Fruit fly (Drosophila melanogaster) whole organism, embryonic: ENCODE data around the gene CG14269.
A peak's percentile ranks its signal among the peaks of the same experiment; 100 is the strongest.

ENCODE experiments used
- Bdp1 ChIP-seq: fragments of 200-800 bp; sonication (Bioruptor generic); optimal IDR thresholded peaks from 3 replicates; lab custom pipeline; 2016; ENCODE audit warnings: missing biosample characterization, missing genetic modification characterization
- CG18011 ChIP-seq: fragments of 200-800 bp; sonication (Bioruptor generic); optimal IDR thresholded peaks from 2 replicates; lab custom pipeline; 2017; ENCODE audit warnings: missing biosample characterization, missing genetic modification characterization, mild to moderate bottlenecking, moderate library complexity, missing genotype
- CG2199 ChIP-seq: fragments of 200-800 bp; sonication (Bioruptor generic); IDR thresholded peaks from 3 replicates; pipeline ENCODE4 v1.3.6; 2022; ENCODE audit warnings: missing biosample characterization, missing genetic modification characterization
- CG2202 ChIP-seq: fragments of 200-800 bp; sonication (Bioruptor generic); optimal IDR thresholded peaks from 2 replicates; lab custom pipeline; 2018; ENCODE audit warnings: missing biosample characterization, mild to moderate bottlenecking, missing genetic modification characterization
- CG31441 ChIP-seq: fragments of 200-800 bp; sonication (Bioruptor generic); IDR thresholded peaks from 2 replicates; pipeline ENCODE4 v1.3.6; 2022; ENCODE audit warnings: missing biosample characterization, missing genetic modification characterization
- CG34224 ChIP-seq: fragments of 200-800 bp; sonication (Bioruptor generic); IDR thresholded peaks from 3 replicates; pipeline ENCODE4 v1.3.6; 2022; ENCODE audit warnings: missing biosample characterization, missing genetic modification characterization; ENCODE audit not compliant: partially characterized antibody
- CG6765 ChIP-seq: fragments of 200-800 bp; sonication (Bioruptor generic); optimal IDR thresholded peaks from 3 replicates; lab custom pipeline; 2017; ENCODE audit warnings: missing biosample characterization, mild to moderate bottlenecking, missing genetic modification characterization
- CG7372 ChIP-seq: fragments of 200-800 bp; sonication (Bioruptor generic); IDR thresholded peaks from 2 replicates; pipeline ENCODE4 v1.3.6; 2022; ENCODE audit warnings: missing biosample characterization, missing genetic modification characterization
- CG7963 ChIP-seq: fragments of 200-800 bp; sonication (Bioruptor generic); IDR thresholded peaks from 3 replicates; pipeline ENCODE4 v1.3.6; 2022; ENCODE audit warnings: missing biosample characterization, missing genetic modification characterization; ENCODE audit not compliant: partially characterized antibody
- CG8281 ChIP-seq: fragments of 200-800 bp; sonication (Bioruptor generic); optimal IDR thresholded peaks from 2 replicates; lab custom pipeline; 2018; ENCODE audit warnings: missing biosample characterization, mild to moderate bottlenecking, missing genetic modification characterization, moderate library complexity
- CG8290 ChIP-seq, 3 experiments: fragments of 200-800 bp; sonication (Bioruptor generic); optimal IDR thresholded peaks; 2 replicates each; lab custom pipeline; 2016 to 2019; ENCODE audit warnings: missing biosample characterization in 3 of 3, missing genetic modification characterization in 3 of 3, mild to moderate bottlenecking in 2 of 3, moderate library complexity in 1 of 3
- CG8359 ChIP-seq: fragments of 200-800 bp; sonication (Bioruptor generic); optimal IDR thresholded peaks from 2 replicates; lab custom pipeline; 2017; ENCODE audit warnings: missing biosample characterization, mild to moderate bottlenecking, missing genetic modification characterization, borderline replicate concordance
- CHES-1-like ChIP-seq: fragments of 200-800 bp; sonication (Bioruptor generic); optimal IDR thresholded peaks from 2 replicates; lab custom pipeline; 2016; ENCODE audit warnings: missing biosample characterization, missing genetic modification characterization
- CkIIα-i1 ChIP-seq: fragments of 200-800 bp; sonication (Bioruptor generic); IDR thresholded peaks from 2 replicates; pipeline ENCODE4 v1.3.6; 2022; ENCODE audit warnings: missing biosample characterization, missing genetic modification characterization
- D19A ChIP-seq: fragments of 200-800 bp; optimal IDR thresholded peaks from 3 replicates; lab custom pipeline; 2019; ENCODE audit warnings: missing biosample characterization, mild to moderate bottlenecking, missing genetic modification characterization, moderate library complexity
- D19B ChIP-seq: fragments of 200-800 bp; sonication (Bioruptor generic); optimal IDR thresholded peaks from 2 replicates; lab custom pipeline; 2017; ENCODE audit warnings: missing biosample characterization, mild to moderate bottlenecking, missing genetic modification characterization
- Ets65A ChIP-seq: fragments of 200-800 bp; sonication (Bioruptor generic); peaks from one replicate; lab custom pipeline; 2016; ENCODE audit warnings: missing biosample characterization, missing genetic modification characterization
- Gug ChIP-seq: fragments of 200-800 bp; sonication (Bioruptor generic); IDR thresholded peaks from 4 replicates; pipeline ENCODE4 v1.3.6; 2022; ENCODE audit warnings: missing biosample characterization, missing genetic modification characterization
- Rfx ChIP-seq: fragments of 200-800 bp; sonication (Bioruptor generic); IDR thresholded peaks from 2 replicates; pipeline ENCODE4 v1.3.6; 2022; ENCODE audit warnings: missing biosample characterization, missing genetic modification characterization
- Trl ChIP-seq, 3 experiments: fragments of >200 bp in 2 of 3; fragments of 200-800 bp in 1 of 3; sonication (Bioruptor generic) in 1 of 3; optimal IDR thresholded peaks; 2 replicates in 1 of 3; 3 replicates in 2 of 3; lab custom pipeline; 2016 to 2017; ENCODE audit warnings: missing biosample characterization in 1 of 3, missing genetic modification characterization in 1 of 3
- YL-1 ChIP-seq: fragments of 200-800 bp; sonication (Bioruptor generic); optimal IDR thresholded peaks from 3 replicates; lab custom pipeline; 2017; ENCODE audit warnings: missing biosample characterization, mild to moderate bottlenecking, missing genetic modification characterization
- abd-A ChIP-seq: fragments of 200-800 bp; sonication (Bioruptor generic); optimal IDR thresholded peaks from 3 replicates; lab custom pipeline; 2019; ENCODE audit warnings: missing biosample characterization, mild to moderate bottlenecking, missing genetic modification characterization, moderate library complexity
- aop ChIP-seq: fragments of 200-800 bp; sonication (Bioruptor generic); IDR thresholded peaks from 2 replicates; pipeline ENCODE4 v1.3.6; 2022; ENCODE audit warnings: missing biosample characterization, missing genetic modification characterization
- ash1 ChIP-seq: fragments of 200-800 bp; sonication (Bioruptor generic); optimal IDR thresholded peaks from 2 replicates; lab custom pipeline; 2018; ENCODE audit warnings: missing biosample characterization, mild to moderate bottlenecking, missing genetic modification characterization
- cas ChIP-seq: fragments of 200-800 bp; sonication (Bioruptor generic); IDR thresholded peaks from 2 replicates; pipeline ENCODE4 v1.3.6; 2022; ENCODE audit warnings: missing biosample characterization, missing genetic modification characterization
- croc ChIP-seq: fragments of 200-800 bp; sonication (Bioruptor generic); conservative IDR thresholded peaks from 3 replicates; pipeline ENCODE4 v1.3.6; 2022; ENCODE audit warnings: missing biosample characterization, missing genetic modification characterization
- esg ChIP-seq: fragments of 200-800 bp; sonication (Bioruptor generic); conservative IDR thresholded peaks from 2 replicates; pipeline ENCODE4 v1.3.6; 2022; ENCODE audit warnings: missing biosample characterization, missing genetic modification characterization
- gem ChIP-seq: fragments of 200-800 bp; sonication (Bioruptor generic); optimal IDR thresholded peaks from 2 replicates; lab custom pipeline; 2019; ENCODE audit warnings: missing biosample characterization, mild to moderate bottlenecking, missing genetic modification characterization, moderate library complexity
- grau ChIP-seq: fragments of 200-800 bp; optimal IDR thresholded peaks from 3 replicates; lab custom pipeline; 2019; ENCODE audit warnings: missing biosample characterization, mild to moderate bottlenecking, missing genetic modification characterization, moderate library complexity
- grn ChIP-seq: fragments of 200-800 bp; sonication (Bioruptor generic); optimal IDR thresholded peaks from 3 replicates; lab custom pipeline; 2017; ENCODE audit warnings: missing biosample characterization, missing genetic modification characterization
- gro ChIP-seq: fragments of 200-800 bp; sonication (Bioruptor generic); optimal IDR thresholded peaks from 2 replicates; lab custom pipeline; 2016; ENCODE audit warnings: missing biosample characterization, missing genetic modification characterization
- gsb-n ChIP-seq: fragments of 200-800 bp; sonication (Bioruptor generic); optimal IDR thresholded peaks from 3 replicates; lab custom pipeline; 2018; ENCODE audit warnings: missing biosample characterization, mild to moderate bottlenecking, missing genetic modification characterization
- kah ChIP-seq: fragments of 200-800 bp; sonication (Bioruptor generic); optimal IDR thresholded peaks from 2 replicates; lab custom pipeline; 2018; ENCODE audit warnings: missing biosample characterization, mild to moderate bottlenecking, missing genetic modification characterization
- mirr ChIP-seq: fragments of 200-800 bp; sonication (Bioruptor generic); optimal IDR thresholded peaks from 3 replicates; lab custom pipeline; 2018; ENCODE audit warnings: missing biosample characterization, mild to moderate bottlenecking, missing genetic modification characterization
- pho ChIP-seq: fragments of 200-800 bp; sonication (Bioruptor generic); optimal IDR thresholded peaks from 2 replicates; lab custom pipeline; 2016; ENCODE audit warnings: missing biosample characterization, missing genetic modification characterization
- phol ChIP-seq: fragments of 200-800 bp; sonication (Bioruptor generic); optimal IDR thresholded peaks from 3 replicates; lab custom pipeline; 2018; ENCODE audit warnings: missing biosample characterization, mild to moderate bottlenecking, missing genetic modification characterization, moderate library complexity
- row ChIP-seq: fragments of 200-800 bp; sonication (Bioruptor generic); IDR thresholded peaks from 3 replicates; pipeline ENCODE4 v1.3.6; 2022; ENCODE audit warnings: missing biosample characterization, missing genetic modification characterization
- sd ChIP-seq: fragments of 200-800 bp; sonication (Bioruptor generic); optimal IDR thresholded peaks from 3 replicates; lab custom pipeline; 2018; ENCODE audit warnings: missing biosample characterization, mild to moderate bottlenecking, missing genetic modification characterization, moderate library complexity
- stwl ChIP-seq: fragments of 200-800 bp; sonication (Bioruptor generic); optimal IDR thresholded peaks from 3 replicates; lab custom pipeline; 2018; ENCODE audit warnings: missing biosample characterization, mild to moderate bottlenecking, missing genetic modification characterization, moderate library complexity
- tna ChIP-seq: fragments of 200-800 bp; sonication (Bioruptor generic); IDR thresholded peaks from 2 replicates; pipeline ENCODE4 v1.3.6; 2022; ENCODE audit warnings: missing biosample characterization, missing genetic modification characterization; ENCODE audit not compliant: partially characterized antibody
- tup ChIP-seq: fragments of 200-800 bp; sonication (Bioruptor generic); optimal IDR thresholded peaks from 2 replicates; lab custom pipeline; 2016; ENCODE audit warnings: missing biosample characterization, mild to moderate bottlenecking, missing genetic modification characterization, moderate library complexity
- twi ChIP-seq: fragments of 200-800 bp; optimal IDR thresholded peaks from 2 replicates; lab custom pipeline; 2019; ENCODE audit warnings: missing biosample characterization, mild to moderate bottlenecking, missing genetic modification characterization, moderate library complexity

The CG14269 gene

DNA sequence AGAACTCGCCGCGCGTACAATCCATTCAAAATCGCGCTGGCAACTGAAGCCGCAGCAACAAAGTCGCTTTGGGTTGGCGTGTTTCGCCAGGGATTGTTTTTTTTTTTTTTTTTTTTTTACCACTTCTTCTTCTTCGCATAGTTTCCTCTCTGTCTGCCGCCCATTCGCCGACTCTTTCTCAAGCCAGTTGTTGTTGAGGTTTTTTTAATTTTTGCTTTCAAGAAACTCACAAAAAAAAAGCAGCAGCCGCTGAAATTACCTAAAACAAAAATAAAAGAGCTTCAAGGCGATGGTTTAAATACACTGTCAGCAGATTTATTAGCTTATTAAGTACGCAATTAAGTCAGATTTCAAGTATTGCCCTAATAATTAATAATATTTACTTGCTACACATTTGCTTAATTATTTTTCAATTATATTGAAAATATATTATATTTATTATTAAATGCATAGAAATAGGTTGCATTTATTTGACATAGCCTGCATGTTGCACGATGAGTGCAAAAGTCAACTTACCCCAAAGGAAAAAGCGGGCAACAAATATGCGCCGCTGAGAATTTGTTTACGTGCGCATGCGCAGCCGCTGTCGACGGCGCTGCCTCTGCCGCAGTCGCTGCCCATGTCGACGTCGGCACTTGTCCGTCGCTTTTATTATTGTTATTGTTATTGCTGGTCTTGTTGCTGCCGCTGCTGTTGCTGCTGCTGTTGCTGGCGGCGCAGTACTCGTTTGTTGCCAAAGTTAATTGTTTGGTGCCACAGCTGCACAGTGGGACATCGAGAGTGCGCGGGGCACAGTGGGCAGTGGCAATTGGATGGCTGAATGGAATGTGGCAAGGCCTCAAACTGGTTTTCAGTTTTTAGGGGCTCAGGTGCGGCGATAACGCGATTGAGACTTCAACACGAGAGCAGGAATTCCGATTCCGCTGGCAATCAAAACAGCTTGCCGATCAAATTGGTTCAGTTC is 39.2 kb upstream of the CG14269 start, which contains the start of gene CG12206 (continued):
- TF ChIP-seq YL-1 (GFP tag; lab: Kevin White, UChicago) (no peak), CG8359 (GFP tag; lab: Kevin White, UChicago) (no peak), phol (tag; lab: Kevin White, UChicago) (peak; percentile 66), CG34224 (GFP tag; lab: Robert Waterston, UW) (no peak), CG31441 (GFP tag; lab: Robert Waterston, UW) (peak; percentile 71), esg (GFP tag; lab: Robert Waterston, UW) (peak; percentile 32; the same call in 1 of the 2 replicates), kah (GFP tag; lab: Kevin White, UChicago) (no peak)

dm6 chrX:3473636-3474035 is 38.0 kb upstream of the CG14269 start:
- TF ChIP-seq grn (GFP tag; lab: Kevin White, UChicago) (no peak), aop (GFP tag; lab: Robert Waterston, UW) (no peak), gem (tag; lab: Kevin White, UChicago) (peak; percentile 38), CG6765 (GFP tag; lab: Kevin White, UChicago) (no peak), cas (GFP tag; lab: Robert Waterston, UW) (no peak), Rfx (GFP tag; lab: Robert Waterston, UW) (peak; percentile 40; the same call in 1 of the 2 replicates), abd-A (tag; lab: Kevin White, UChicago) (peak; percentile 53), sd (peak; percentile 90), D19B (GFP tag; lab: Kevin White, UChicago) (peak; percentile 53), CHES-1-like (GFP tag; lab: Kevin White, UChicago) (no peak), twi (tag; lab: Kevin White, UChicago) (no peak), CkIIα-i1 (GFP tag; lab: Robert Waterston, UW) (no peak), Bdp1 (no peak), grau (tag; lab: Kevin White, UChicago) (peak; percentile 14), row (GFP tag; lab: Robert Waterston, UW) (peak; percentile 31; the same call in 2 of the 3 replicates), gro (GFP tag; lab: Kevin White, UChicago) (no peak), ash1 (GFP tag; lab: Kevin White, UChicago) (no peak), tna (no peak), CG8281 (tag; lab: Kevin White, UChicago) (no peak), D19A (tag; lab: Kevin White, UChicago) (peak; percentile 23)

DNA sequence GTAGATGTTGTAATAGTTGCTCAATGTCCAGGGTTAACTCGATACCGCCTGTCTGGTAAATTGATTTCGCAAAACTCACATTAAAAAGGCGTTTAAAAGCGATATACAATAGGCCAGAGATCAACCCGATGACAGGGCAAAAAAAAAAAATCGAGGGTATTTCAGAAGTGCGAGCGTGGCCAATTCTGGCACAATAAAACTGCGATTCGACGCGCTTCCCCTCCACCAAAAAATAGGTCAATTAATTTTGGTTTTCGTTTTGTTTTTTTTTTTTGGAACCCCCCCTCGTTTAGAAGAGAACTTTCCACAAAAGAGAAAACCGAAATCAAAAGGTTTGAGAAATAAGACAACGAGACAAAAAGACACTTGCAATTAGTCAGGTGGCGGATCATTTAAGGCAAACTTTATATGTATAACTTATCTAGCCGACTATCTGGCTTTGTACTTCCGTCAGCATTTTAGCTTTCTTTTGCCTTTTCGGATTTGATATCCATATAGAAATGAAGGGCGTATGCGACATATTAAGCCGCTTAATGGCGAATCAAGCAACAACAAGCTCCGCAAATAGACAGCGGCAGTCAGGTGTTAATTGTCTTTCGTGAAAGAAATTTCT is 35.0 kb upstream of the CG14269 start:
- TF ChIP-seq gsb-n = no peak
- TF ChIP-seq Ets65A (GFP tag; lab: Kevin White, UChicago) = peak; percentile 43

DNA sequence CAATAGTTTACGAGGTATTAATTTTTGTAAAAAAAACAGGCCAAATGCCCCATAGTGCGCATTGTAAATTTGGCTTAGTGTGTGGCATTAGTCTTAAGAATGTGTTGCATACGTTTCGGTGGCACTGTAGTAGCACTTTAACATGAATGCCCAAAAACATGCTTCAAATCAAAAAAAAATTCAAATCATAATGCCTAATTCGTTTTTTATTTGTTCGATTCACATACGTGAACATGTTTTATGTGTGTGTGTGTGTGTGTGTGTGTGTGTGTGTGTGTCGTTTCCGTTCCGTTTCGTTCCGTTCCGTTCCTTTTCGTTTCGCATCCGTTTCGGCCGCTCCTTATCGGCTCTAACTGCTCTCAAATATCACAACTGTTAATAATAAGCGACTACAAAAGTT is 29.9 kb upstream of the CG14269 start:
- TF ChIP-seq Gug = no peak
- TF ChIP-seq croc (GFP tag; lab: Robert Waterston, UW) = no peak
- no peak for TF ChIP-seq CG8290 (GFP tag; optimal IDR thresholded peaks at IDR 0.05; lab: Kevin White, UChicago)
- TF ChIP-seq CG8290 (tag; optimal IDR thresholded peaks at IDR 0.05; lab: Kevin White, UChicago) = peak in 1 of 2 experiments; percentile 33
- TF ChIP-seq stwl = peak; percentile 28
- TF ChIP-seq pho = no peak
- TF ChIP-seq tup (GFP tag; lab: Kevin White, UChicago) = no peak
- peak; percentile 25; the same call in 1 of the 3 replicates for TF ChIP-seq row (GFP tag; lab: Robert Waterston, UW)
- peak; percentile 34; the same call in 1 of the 3 replicates for TF ChIP-seq CG2199 (GFP tag; lab: Robert Waterston, UW)
- TF ChIP-seq mirr = no peak
- no peak for TF ChIP-seq CG18011 (GFP tag; lab: Kevin White, UChicago)
- TF ChIP-seq CG7372 (GFP tag; lab: Robert Waterston, UW) = no peak
- TF ChIP-seq CG7963 (GFP tag; lab: Robert Waterston, UW) = no peak
- TF ChIP-seq Trl (optimal IDR thresholded peaks at IDR 0.05; lab: Kevin White, UChicago) = no peak
- no peak for TF ChIP-seq Trl (GFP tag; optimal IDR thresholded peaks at IDR 0.05; lab: Kevin White, UChicago)
- TF ChIP-seq CG2202 (tag; lab: Kevin White, UChicago) = no peak
- no peak for TF ChIP-seq CG8281 (tag; lab: Kevin White, UChicago)
